Fruit fly (Drosophila melanogaster) whole organism, embryonic: ENCODE results near the gene CG15814.

Experiments
- Atf3 ChIP-seq: fragments of 200-800 bp; sonication (Bioruptor generic); optimal IDR thresholded peaks from 3 replicates; lab custom pipeline; 2016; ENCODE audit warnings: missing biosample characterization, missing genetic modification characterization
- CG10147 ChIP-seq: fragments of 200-800 bp; sonication (Bioruptor generic); optimal IDR thresholded peaks from 2 replicates; lab custom pipeline; 2019; ENCODE audit warnings: missing biosample characterization, mild to moderate bottlenecking, missing genetic modification characterization, moderate library complexity
- CG11723 ChIP-seq: fragments of 200-800 bp; sonication (Bioruptor generic); optimal IDR thresholded peaks from 2 replicates; lab custom pipeline; 2017; ENCODE audit warnings: missing biosample characterization, mild to moderate bottlenecking, missing genetic modification characterization
- CG12071 ChIP-seq: fragments of 200-800 bp; sonication (Bioruptor generic); optimal IDR thresholded peaks from 3 replicates; lab custom pipeline; 2018; ENCODE audit warnings: missing biosample characterization, mild to moderate bottlenecking, missing genetic modification characterization
- CG12942 ChIP-seq: fragments of 200-800 bp; sonication (Bioruptor generic); optimal IDR thresholded peaks from 3 replicates; lab custom pipeline; 2016; ENCODE audit warnings: missing biosample characterization, missing genetic modification characterization
- CG13894 ChIP-seq: fragments of 200-800 bp; sonication (Bioruptor generic); optimal IDR thresholded peaks from 3 replicates; lab custom pipeline; 2018; ENCODE audit warnings: missing biosample characterization, mild to moderate bottlenecking, missing genetic modification characterization, moderate library complexity
- CG16813 ChIP-seq: fragments of 200-800 bp; sonication (Bioruptor generic); IDR thresholded peaks from 3 replicates; pipeline ENCODE4 v1.3.6; 2022; ENCODE audit warnings: missing biosample characterization, missing genetic modification characterization; ENCODE audit not compliant: partially characterized antibody
- CG17361 ChIP-seq: fragments of 200-800 bp; sonication (Bioruptor generic); IDR thresholded peaks from 3 replicates; pipeline ENCODE4 v1.3.6; 2022; ENCODE audit warnings: missing biosample characterization, missing genetic modification characterization
- CG18476 ChIP-seq: fragments of 200-800 bp; sonication (Bioruptor generic); optimal IDR thresholded peaks from 2 replicates; lab custom pipeline; 2016; ENCODE audit warnings: missing biosample characterization, mild to moderate bottlenecking, missing genetic modification characterization
- CG32767 ChIP-seq: fragments of 200-800 bp; sonication (Bioruptor generic); IDR thresholded peaks from 2 replicates; pipeline ENCODE4 v1.3.6; 2022; ENCODE audit warnings: missing biosample characterization, missing genetic modification characterization
- CG43689 ChIP-seq: fragments of 200-800 bp; sonication (Bioruptor generic); IDR thresholded peaks from 2 replicates; pipeline ENCODE4 v1.3.6; 2022; ENCODE audit warnings: missing biosample characterization, missing genetic modification characterization
- CG4617 ChIP-seq: fragments of 200-800 bp; sonication (Bioruptor generic); optimal IDR thresholded peaks from 3 replicates; lab custom pipeline; 2016; ENCODE audit warnings: missing biosample characterization, missing genetic modification characterization, borderline replicate concordance
- CG4707 ChIP-seq: fragments of 200-800 bp; sonication (Bioruptor generic); optimal IDR thresholded peaks from 2 replicates; lab custom pipeline; 2018; ENCODE audit warnings: missing biosample characterization, mild to moderate bottlenecking, missing genetic modification characterization, moderate library complexity
- CG6254 ChIP-seq: fragments of 200-800 bp; sonication (Bioruptor generic); optimal IDR thresholded peaks from 3 replicates; lab custom pipeline; 2017; ENCODE audit warnings: mild to moderate bottlenecking, missing biosample characterization, missing genetic modification reagents, missing genetic modification characterization
- CG7556 ChIP-seq: fragments of 200-800 bp; sonication (Bioruptor generic); optimal IDR thresholded peaks from 2 replicates; lab custom pipeline; 2017; ENCODE audit warnings: missing biosample characterization, mild to moderate bottlenecking, missing genetic modification characterization
- CG7987 ChIP-seq: fragments of 200-800 bp; sonication (Bioruptor generic); optimal IDR thresholded peaks from 2 replicates; lab custom pipeline; 2018; ENCODE audit warnings: missing biosample characterization, mild to moderate bottlenecking, missing genetic modification characterization, moderate library complexity
- CG8924 ChIP-seq: fragments of 200-800 bp; optimal IDR thresholded peaks from 3 replicates; lab custom pipeline; 2019; ENCODE audit warnings: missing biosample characterization, mild to moderate bottlenecking, missing genetic modification characterization, moderate library complexity
- CG9215 ChIP-seq: fragments of 200-800 bp; sonication (Bioruptor generic); IDR thresholded peaks from 2 replicates; pipeline ENCODE4 v1.3.6; 2022; ENCODE audit warnings: missing biosample characterization, missing genetic modification characterization
- CG9727 ChIP-seq: fragments of 200-800 bp; sonication (Bioruptor generic); optimal IDR thresholded peaks from 3 replicates; lab custom pipeline; 2017; ENCODE audit warnings: missing biosample characterization, mild to moderate bottlenecking, missing genetic modification characterization
- CG9932 ChIP-seq: fragments of 200-800 bp; sonication (Bioruptor generic); IDR thresholded peaks from 2 replicates; pipeline ENCODE4 v1.3.6; 2022; ENCODE audit warnings: missing biosample characterization, missing genetic modification characterization
- Chrac-16 ChIP-seq: fragments of 200-800 bp; sonication (Bioruptor generic); optimal IDR thresholded peaks from 3 replicates; lab custom pipeline; 2016; ENCODE audit warnings: missing biosample characterization, missing genetic modification characterization
- Dek ChIP-seq: fragments of 200-800 bp; sonication (Bioruptor generic); optimal IDR thresholded peaks from 3 replicates; lab custom pipeline; 2019; ENCODE audit warnings: missing biosample characterization, mild to moderate bottlenecking, missing genetic modification characterization, moderate library complexity
- Dfd ChIP-seq, 2 experiments: fragments of >200 bp; optimal IDR thresholded peaks; 2 replicates each; lab custom pipeline; 2017; ENCODE audit warnings: missing biosample characterization in 2 of 2, missing genetic modification characterization in 2 of 2
- Dip2 ChIP-seq: fragments of 200-800 bp; sonication (Bioruptor generic); IDR thresholded peaks from 2 replicates; pipeline ENCODE4 v1.3.6; 2022; ENCODE audit warnings: missing biosample characterization, missing genetic modification characterization
- Elba2 ChIP-seq: fragments of 200-800 bp; sonication (Bioruptor generic); optimal IDR thresholded peaks from 3 replicates; lab custom pipeline; 2016; ENCODE audit warnings: missing biosample characterization, missing genetic modification characterization
- H15 ChIP-seq: fragments of 200-800 bp; sonication (Bioruptor generic); IDR thresholded peaks from 3 replicates; pipeline ENCODE4 v1.3.6; 2022; ENCODE audit warnings: missing biosample characterization, missing genetic modification characterization
- HLH4C ChIP-seq: fragments of 200-800 bp; sonication (Bioruptor generic); IDR thresholded peaks from 3 replicates; pipeline ENCODE4 v1.3.6; 2022; ENCODE audit warnings: missing biosample characterization, missing genetic modification characterization; ENCODE audit not compliant: partially characterized antibody
- Hr78 ChIP-seq, 2 experiments: fragments of 200-800 bp in 1 of 2; fragments of >200 bp in 1 of 2; sonication (Bioruptor generic) in 1 of 2; optimal IDR thresholded peaks; 2 replicates each; lab custom pipeline; 2017 to 2019; ENCODE audit warnings: missing biosample characterization in 2 of 2, missing genetic modification characterization in 2 of 2, mild to moderate bottlenecking in 1 of 2, moderate library complexity in 1 of 2
- Myb ChIP-seq: fragments of 200-800 bp; sonication (Bioruptor generic); optimal IDR thresholded peaks from 2 replicates; lab custom pipeline; 2016; ENCODE audit warnings: missing biosample characterization, missing genetic modification characterization
- Nf-YA ChIP-seq: fragments of 200-800 bp; sonication (Bioruptor generic); IDR thresholded peaks from 2 replicates; pipeline ENCODE4 v1.3.6; 2022; ENCODE audit warnings: missing biosample characterization, missing genetic modification characterization
- Oli ChIP-seq: fragments of 200-800 bp; sonication (Bioruptor generic); optimal IDR thresholded peaks from 2 replicates; lab custom pipeline; 2018; ENCODE audit warnings: missing biosample characterization, mild to moderate bottlenecking, missing genetic modification characterization, moderate library complexity
- Rx ChIP-seq: fragments of 200-800 bp; sonication (Bioruptor generic); IDR thresholded peaks from 2 replicates; pipeline ENCODE4 v1.3.6; 2022; ENCODE audit warnings: missing biosample characterization, missing genetic modification characterization
- Sox100B ChIP-seq: fragments of 200-800 bp; sonication (Bioruptor generic); optimal IDR thresholded peaks from 3 replicates; lab custom pipeline; 2018; ENCODE audit warnings: missing biosample characterization, mild to moderate bottlenecking, missing genetic modification characterization
- Sox102F ChIP-seq: fragments of 200-800 bp; sonication (Bioruptor generic); optimal IDR thresholded peaks from 2 replicates; lab custom pipeline; 2018; ENCODE audit warnings: missing biosample characterization, mild to moderate bottlenecking, missing genetic modification characterization, moderate library complexity
- bowl ChIP-seq: fragments of 200-800 bp; sonication (Bioruptor generic); IDR thresholded peaks from 2 replicates; pipeline ENCODE4 v1.3.6; 2022; ENCODE audit warnings: missing biosample characterization, missing genetic modification characterization
- btn ChIP-seq: fragments of 200-800 bp; sonication (Bioruptor generic); optimal IDR thresholded peaks from 2 replicates; lab custom pipeline; 2016; ENCODE audit warnings: missing biosample characterization, missing genetic modification characterization
- chn ChIP-seq: fragments of 200-800 bp; sonication (Bioruptor generic); optimal IDR thresholded peaks from 2 replicates; lab custom pipeline; 2016; ENCODE audit warnings: missing biosample characterization, missing genetic modification characterization
- croc ChIP-seq: fragments of 200-800 bp; sonication (Bioruptor generic); conservative IDR thresholded peaks from 3 replicates; pipeline ENCODE4 v1.3.6; 2022; ENCODE audit warnings: missing biosample characterization, missing genetic modification characterization
- gcm2 ChIP-seq: fragments of 200-800 bp; sonication (Bioruptor generic); optimal IDR thresholded peaks from 2 replicates; lab custom pipeline; 2016; ENCODE audit warnings: missing biosample characterization, missing genetic modification characterization
- grn ChIP-seq: fragments of 200-800 bp; sonication (Bioruptor generic); optimal IDR thresholded peaks from 3 replicates; lab custom pipeline; 2017; ENCODE audit warnings: missing biosample characterization, missing genetic modification characterization
- hbn ChIP-seq: fragments of 200-800 bp; sonication (Bioruptor generic); IDR thresholded peaks from 2 replicates; pipeline ENCODE4 v1.3.6; 2022; ENCODE audit warnings: missing biosample characterization, missing genetic modification characterization; ENCODE audit not compliant: partially characterized antibody
- ind ChIP-seq: fragments of 200-800 bp; sonication (Bioruptor generic); optimal IDR thresholded peaks from 3 replicates; lab custom pipeline; 2016; ENCODE audit warnings: missing biosample characterization, missing genetic modification characterization
- lab ChIP-seq: fragments of 200-800 bp; sonication (Bioruptor generic); optimal IDR thresholded peaks from 3 replicates; lab custom pipeline; 2017; ENCODE audit warnings: missing biosample characterization, missing genetic modification characterization, mild to moderate bottlenecking, moderate library complexity, missing genetic modification reagents
- pb ChIP-seq: fragments of 200-800 bp; sonication (Bioruptor generic); optimal IDR thresholded peaks from 3 replicates; lab custom pipeline; 2016; ENCODE audit warnings: missing biosample characterization, missing genetic modification characterization
- sens ChIP-seq: fragments of 200-800 bp; sonication (Bioruptor generic); peaks from one replicate; lab custom pipeline; 2016; ENCODE audit warnings: missing biosample characterization, missing genetic modification characterization
- ssp ChIP-seq: fragments of 200-800 bp; sonication (Bioruptor generic); IDR thresholded peaks from 2 replicates; pipeline ENCODE4 v1.3.6; 2022; ENCODE audit warnings: missing biosample characterization, missing genetic modification characterization
- tap ChIP-seq: fragments of 200-800 bp; optimal IDR thresholded peaks from 3 replicates; lab custom pipeline; 2019; ENCODE audit warnings: missing biosample characterization, mild to moderate bottlenecking, missing genetic modification characterization, moderate library complexity
- toy ChIP-seq: fragments of 200-800 bp; sonication (Bioruptor generic); IDR thresholded peaks from 2 replicates; pipeline ENCODE4 v1.3.6; 2022; ENCODE audit warnings: missing biosample characterization, missing genetic modification characterization
- zf30C ChIP-seq: fragments of 200-800 bp; sonication (Bioruptor generic); optimal IDR thresholded peaks from 3 replicates; lab custom pipeline; 2018; ENCODE audit warnings: missing biosample characterization, mild to moderate bottlenecking, missing genetic modification characterization

The CG15814 gene

DNA sequence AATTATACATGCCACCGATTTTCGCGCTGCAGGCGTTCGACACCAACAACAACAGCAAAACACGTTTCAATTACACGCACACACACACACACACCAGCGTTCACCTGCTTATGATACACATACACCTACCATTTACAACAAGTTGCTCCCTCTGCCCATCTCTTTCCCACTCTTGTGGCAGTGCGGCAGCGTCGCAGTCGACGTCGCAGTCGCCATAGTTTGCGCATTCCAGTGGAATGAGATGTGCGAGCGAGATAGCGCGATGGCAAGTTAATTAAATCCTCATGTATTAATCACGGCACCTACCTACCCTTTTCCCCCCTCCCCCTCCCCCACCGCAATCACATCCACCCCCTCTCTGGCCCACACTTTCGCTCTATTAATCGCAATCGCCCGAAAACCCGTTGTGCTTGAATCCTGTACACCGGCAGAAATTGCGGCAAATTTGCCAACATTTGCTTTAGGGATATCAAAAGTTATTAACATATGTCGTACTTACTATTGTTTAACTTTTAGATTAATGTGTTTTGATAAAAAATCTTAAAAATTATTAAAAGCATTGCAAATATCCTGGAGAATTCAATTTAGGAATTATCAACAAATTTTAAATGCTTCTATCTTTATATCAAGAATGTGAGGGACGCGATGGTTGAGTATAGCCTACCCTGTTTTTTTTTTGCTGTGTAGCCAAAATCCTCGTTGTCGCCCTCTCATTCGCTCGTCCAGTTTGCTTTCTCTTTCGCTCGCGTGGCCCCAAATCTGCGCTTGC, 47.6 kb downstream of the CG15814 start (continued):
- TF ChIP-seq CG12071 (no peak), CG7987 (GFP tag; lab: Kevin White, UChicago) (no peak), CG4617 (GFP tag; lab: Kevin White, UChicago) (no peak), toy (no peak), CG7556 (GFP tag; lab: Kevin White, UChicago) (peak; percentile 61), CG11723 (GFP tag; lab: Kevin White, UChicago) (no peak), Dip2 (GFP tag; lab: Robert Waterston, UW) (no peak), CG18476 (no peak), lab (GFP tag; lab: Kevin White, UChicago) (peak; percentile 61), Rx (GFP tag; lab: Robert Waterston, UW) (no peak), H15 (GFP tag; lab: Robert Waterston, UW) (0 out of 3 replicates have a peak, but pooled peaks have one; percentile 36), Nf-YA (GFP tag; lab: Robert Waterston, UW) (no peak), CG43689 (no peak), pb (GFP tag; lab: Kevin White, UChicago) (no peak), Chrac-16 (GFP tag; lab: Kevin White, UChicago) (peak; percentile 12), CG9215 (peak; percentile 40; the same call in 1 of the 2 replicates), croc (GFP tag; lab: Robert Waterston, UW) (peak; percentile 23; the same call in 1 of the 3 replicates), sens (GFP tag; lab: Kevin White, UChicago) (peak; percentile 86), Sox102F (peak; percentile 43), CG32767 (GFP tag; lab: Robert Waterston, UW) (no peak), Myb (GFP tag; lab: Kevin White, UChicago) (no peak), Dek (peak; percentile 8), bowl (no peak), Atf3 (no peak), zf30C (peak; percentile 51), CG4707 (GFP tag; lab: Kevin White, UChicago) (no peak), CG16813 (GFP tag; lab: Robert Waterston, UW) (no peak), btn (no peak), Oli (tag; lab: Kevin White, UChicago) (peak; percentile 49), hbn (GFP tag; lab: Robert Waterston, UW) (no peak), Dfd (GFP tag; optimal IDR thresholded peaks at IDR 0.05; lab: Kevin White, UChicago) (no peak), CG6254 (peak; percentile 15), grn (GFP tag; lab: Kevin White, UChicago) (no peak), gcm2 (GFP tag; lab: Kevin White, UChicago) (no peak), CG17361 (GFP tag; lab: Robert Waterston, UW) (peak; percentile 50; the same call in 1 of the 3 replicates), Hr78 (GFP tag; optimal IDR thresholded peaks at IDR 0.05; lab: Kevin White, UChicago) (no peak), chn (no peak), Elba2 (GFP tag; lab: Kevin White, UChicago) (no peak), CG13894 (tag; lab: Kevin White, UChicago) (no peak), CG12942 (GFP tag; lab: Kevin White, UChicago) (peak; percentile 5), CG10147 (peak; percentile 14), Sox100B (GFP tag; lab: Kevin White, UChicago) (peak; percentile 53), tap (tag; lab: Kevin White, UChicago) (no peak), HLH4C (GFP tag; lab: Robert Waterston, UW) (no peak), ssp (GFP tag; lab: Robert Waterston, UW) (peak; percentile 40; the same call in 1 of the 2 replicates), CG8924 (no peak), CG9727 (peak; percentile 63), CG9932 (peak; percentile 30; the same call in 1 of the 2 replicates), ind (GFP tag; lab: Kevin White, UChicago) (peak; percentile 28)
